Fruit fly (Drosophila melanogaster): ENCODE measurements around the gene Wnt4.
A peak's percentile ranks its signal among the peaks of the same experiment; 100 is the strongest.

Gene Wnt4

DNA sequence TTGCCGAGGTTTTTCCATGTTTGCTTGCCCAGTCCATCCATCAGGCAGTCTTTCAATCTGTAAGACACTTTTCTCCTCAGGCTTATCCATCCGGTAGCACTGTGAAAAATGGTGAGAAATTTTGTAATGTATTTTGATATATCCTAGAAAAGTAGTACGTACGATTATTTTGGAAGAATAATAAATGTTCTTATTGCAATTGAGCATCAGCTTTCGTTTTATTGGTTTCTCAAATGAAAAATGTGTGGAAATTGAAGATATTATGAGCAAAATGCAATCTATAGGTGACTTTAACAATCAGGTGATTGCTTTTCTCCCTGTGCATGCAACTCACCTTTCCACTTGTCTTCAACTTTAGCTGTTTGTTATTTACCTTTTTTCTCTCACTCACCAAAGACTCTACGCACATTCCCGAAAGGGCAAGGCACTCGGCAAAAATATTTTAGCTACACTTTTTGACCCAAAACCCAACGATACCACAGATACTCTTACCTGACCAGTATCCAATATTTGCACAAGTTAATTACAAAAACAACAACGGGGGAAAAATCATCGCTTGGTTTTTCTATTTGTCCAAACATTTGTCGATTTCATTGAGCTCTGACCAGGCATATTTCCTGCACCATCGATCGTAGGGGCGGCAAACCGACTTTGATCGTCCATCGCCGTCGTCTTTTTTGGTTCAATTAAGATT is 738 bp upstream of the Wnt4 start (continued):
- TF ChIP-seq Rx (GFP tag; IDR thresholded peaks at IDR 0.05) = no peak
- TF ChIP-seq Six4 (GFP tag; optimal IDR thresholded peaks at IDR 0.05) = no peak
- no peak for TF ChIP-seq Adf1 (GFP tag; IDR thresholded peaks at IDR 0.05)
- peak; percentile 35 for TF ChIP-seq gem (tag; optimal IDR thresholded peaks at IDR 0.05)
- peak; percentile 54 for TF ChIP-seq CG15696 (tag; optimal IDR thresholded peaks at IDR 0.05)
- TF ChIP-seq az2 (GFP tag; optimal IDR thresholded peaks at IDR 0.05) = peak; percentile 3
- TF ChIP-seq pan (optimal IDR thresholded peaks at IDR 0.05) = no peak
- no peak for TF ChIP-seq pan (GFP tag; optimal IDR thresholded peaks at IDR 0.05 in 1 of 2, IDR thresholded peaks at IDR 0.05 in 1 of 2)
- TF ChIP-seq CG18262 (tag; optimal IDR thresholded peaks at IDR 0.05) = peak; percentile 41
- peak; percentile 5 for TF ChIP-seq trem (tag; optimal IDR thresholded peaks at IDR 0.05)
- peak; percentile 3 for TF ChIP-seq Antp (GFP tag; optimal IDR thresholded peaks at IDR 0.05)
- no peak for TF ChIP-seq HmgZ (tag; optimal IDR thresholded peaks at IDR 0.05)
- peak; percentile 32 for TF ChIP-seq fd102C (GFP tag; optimal IDR thresholded peaks at IDR 0.05)
- no peak for TF ChIP-seq CG8290 (GFP tag; optimal IDR thresholded peaks at IDR 0.05)
- TF ChIP-seq CG8290 (tag; optimal IDR thresholded peaks at IDR 0.05) = no peak
- TF ChIP-seq Med (GFP tag) = peak; percentile 16
- peak; percentile 73 for TF ChIP-seq D19A (tag; optimal IDR thresholded peaks at IDR 0.05)
- peak; percentile 48 for TF ChIP-seq dmrt11E (tag; optimal IDR thresholded peaks at IDR 0.05)
- TF ChIP-seq sob (GFP tag; IDR thresholded peaks at IDR 0.05) = no peak
- peak; percentile 28 for TF ChIP-seq kni (GFP tag; optimal IDR thresholded peaks at IDR 0.05)
- TF ChIP-seq CG7372 (GFP tag; IDR thresholded peaks at IDR 0.05) = no peak
- TF ChIP-seq CG8089 (GFP tag; optimal IDR thresholded peaks at IDR 0.05) = peak; percentile 13
- no peak for TF ChIP-seq D19B (GFP tag; optimal IDR thresholded peaks at IDR 0.05)
- no peak for TF ChIP-seq CG18476 (GFP tag; optimal IDR thresholded peaks at IDR 0.05)
- peak; percentile 23; the same call in 1 of the 2 replicates for TF ChIP-seq Xrp1 (GFP tag; IDR thresholded peaks at IDR 0.05)
- TF ChIP-seq CG4404 (GFP tag; IDR thresholded peaks at IDR 0.05) = 0 out of 2 replicates have a peak, but pooled peaks have one; percentile 23
- peak; percentile 23 for TF ChIP-seq CG9727 (GFP tag; optimal IDR thresholded peaks at IDR 0.05)
- no peak for TF ChIP-seq CG2116 (GFP tag; optimal IDR thresholded peaks at IDR 0.05)

DNA sequence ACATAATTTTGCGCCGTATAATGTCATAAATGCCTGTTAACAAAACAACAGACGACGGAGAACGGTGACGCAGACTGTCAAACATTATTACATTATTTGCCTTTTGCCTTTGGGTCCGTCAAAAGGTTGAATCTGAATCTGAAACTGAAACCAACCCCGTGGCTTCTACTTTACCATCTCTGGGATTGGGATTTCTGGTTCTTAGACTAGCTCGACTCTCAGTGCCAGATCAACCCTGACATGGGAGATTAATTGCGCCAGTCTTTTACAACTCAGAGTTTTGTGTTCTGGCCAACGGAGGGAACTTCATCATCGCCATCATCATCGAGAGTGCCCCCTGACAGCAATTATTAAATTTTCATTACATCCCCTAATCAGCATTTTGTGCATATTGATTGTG is 4.5 kb downstream of the Wnt4 start:
- TF ChIP-seq pros (GFP tag; optimal IDR thresholded peaks at IDR 0.05) = peak; percentile 95
- TF ChIP-seq Atf3 (GFP tag; optimal IDR thresholded peaks at IDR 0.05) = no peak
- no peak for TF ChIP-seq Gug (GFP tag; IDR thresholded peaks at IDR 0.05)
- TF ChIP-seq CG13894 (tag; optimal IDR thresholded peaks at IDR 0.05) = peak; percentile 66
- no peak for TF ChIP-seq nmo (GFP tag; optimal IDR thresholded peaks at IDR 0.05)
- TF ChIP-seq kni (GFP tag; optimal IDR thresholded peaks at IDR 0.05) = peak; percentile 43
- peak in 1 of 2 experiments; percentile 15 for TF ChIP-seq tll (GFP tag; optimal IDR thresholded peaks at IDR 0.05)

DNA sequence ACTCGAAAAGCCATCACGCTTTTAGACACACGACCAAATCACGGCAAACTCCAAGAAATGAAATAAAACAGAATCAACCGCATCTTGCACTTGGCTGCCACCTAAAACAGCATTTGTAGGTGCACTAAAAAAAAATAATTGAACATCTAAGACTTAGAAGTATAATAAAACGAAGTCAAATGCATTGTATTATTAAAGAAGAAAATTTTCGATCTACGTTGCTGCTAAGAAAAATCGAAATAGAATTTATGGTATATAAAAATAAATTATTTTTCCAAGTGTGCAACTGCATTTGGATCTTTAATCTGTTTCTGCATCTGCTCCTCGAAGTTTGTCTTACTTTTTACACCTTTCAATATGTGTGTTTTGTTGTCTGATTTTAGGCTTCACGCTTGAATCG is 6.7 kb downstream of the Wnt4 start:
- TF ChIP-seq CG3838 (GFP tag; optimal IDR thresholded peaks at IDR 0.05) = no peak
- no peak for TF ChIP-seq Optix (GFP tag; IDR thresholded peaks at IDR 0.05)
- TF ChIP-seq dysf (GFP tag; IDR thresholded peaks at IDR 0.05) = no peak
- TF ChIP-seq CG6791 (GFP tag; IDR thresholded peaks at IDR 0.05; ENCODE audit: partially characterized antibody) = no peak
- no peak for TF ChIP-seq CG9609 (GFP tag; optimal IDR thresholded peaks at IDR 0.05)
- peak; percentile 0 for TF ChIP-seq CG17186 (GFP tag; optimal IDR thresholded peaks at IDR 0.05)
- no peak for TF ChIP-seq yki (optimal IDR thresholded peaks at IDR 0.05)
- TF ChIP-seq CG9797 (GFP tag; optimal IDR thresholded peaks at IDR 0.05) = no peak
- no peak for TF ChIP-seq sob (GFP tag; IDR thresholded peaks at IDR 0.05)
- no peak for TF ChIP-seq aop (GFP tag; IDR thresholded peaks at IDR 0.05)
- TF ChIP-seq pnt (GFP tag; optimal IDR thresholded peaks at IDR 0.05) = peak; percentile 10
- TF ChIP-seq CG6689 (GFP tag; IDR thresholded peaks at IDR 0.05) = no peak
- no peak for TF ChIP-seq CG12659 (GFP tag; optimal IDR thresholded peaks at IDR 0.05)
- peak in 1 of 2 experiments; percentile 25 for TF ChIP-seq Hr51 (GFP tag; optimal IDR thresholded peaks at IDR 0.05)
- peak; percentile 54 for TF ChIP-seq CG16815 (GFP tag; optimal IDR thresholded peaks at IDR 0.05)
- TF ChIP-seq chif (GFP tag; optimal IDR thresholded peaks at IDR 0.05) = peak in 1 of 2 experiments; percentile 51
- TF ChIP-seq jing (GFP tag; optimal IDR thresholded peaks at IDR 0.05) = no peak

Data from whole organism, embryonic.